Fruit fly (Drosophila melanogaster) whole organism, embryonic: ENCODE data around the gene CG14277.

Source experiments
- CG10209 ChIP-seq: fragments of 200-800 bp; sonication (Bioruptor generic); optimal IDR thresholded peaks from 3 replicates; lab custom pipeline; 2017; ENCODE audit warnings: missing biosample characterization, mild to moderate bottlenecking, missing genetic modification characterization, missing genetic modification reagents
- CG10565 ChIP-seq: fragments of 200-800 bp; sonication (Bioruptor generic); optimal IDR thresholded peaks from 3 replicates; lab custom pipeline; 2016; ENCODE audit warnings: missing biosample characterization, mild to moderate bottlenecking, missing genetic modification characterization
- CG11504 ChIP-seq: fragments of 200-800 bp; sonication (Bioruptor generic); optimal IDR thresholded peaks from 3 replicates; lab custom pipeline; 2019; ENCODE audit warnings: missing biosample characterization, mild to moderate bottlenecking, missing genetic modification characterization, moderate library complexity
- CG12391 ChIP-seq: fragments of 200-800 bp; sonication (Bioruptor generic); optimal IDR thresholded peaks from 3 replicates; lab custom pipeline; 2018; ENCODE audit warnings: missing biosample characterization, mild to moderate bottlenecking, missing genetic modification characterization, moderate library complexity
- CG15479 ChIP-seq: fragments of 200-800 bp; sonication (Bioruptor generic); optimal IDR thresholded peaks from 3 replicates; lab custom pipeline; 2019; ENCODE audit warnings: missing biosample characterization, mild to moderate bottlenecking, missing genetic modification characterization, moderate library complexity
- CG18476 ChIP-seq: fragments of 200-800 bp; sonication (Bioruptor generic); optimal IDR thresholded peaks from 2 replicates; lab custom pipeline; 2016; ENCODE audit warnings: missing biosample characterization, mild to moderate bottlenecking, missing genetic modification characterization
- CG18619 ChIP-seq: fragments of 200-800 bp; sonication (Bioruptor generic); optimal IDR thresholded peaks from 3 replicates; lab custom pipeline; 2017; ENCODE audit warnings: missing biosample characterization, mild to moderate bottlenecking, missing genetic modification characterization
- CG2120 ChIP-seq: fragments of 200-800 bp; sonication (Bioruptor generic); optimal IDR thresholded peaks from 3 replicates; lab custom pipeline; 2016; ENCODE audit warnings: missing biosample characterization, missing genetic modification characterization
- CG3065 ChIP-seq: fragments of 200-800 bp; sonication (Bioruptor generic); optimal IDR thresholded peaks from 2 replicates; lab custom pipeline; 2016; ENCODE audit warnings: missing biosample characterization, missing genetic modification characterization
- CG6254 ChIP-seq: fragments of 200-800 bp; sonication (Bioruptor generic); optimal IDR thresholded peaks from 3 replicates; lab custom pipeline; 2017; ENCODE audit warnings: mild to moderate bottlenecking, missing biosample characterization, missing genetic modification reagents, missing genetic modification characterization
- CG6765 ChIP-seq: fragments of 200-800 bp; sonication (Bioruptor generic); optimal IDR thresholded peaks from 3 replicates; lab custom pipeline; 2017; ENCODE audit warnings: missing biosample characterization, mild to moderate bottlenecking, missing genetic modification characterization
- CG7556 ChIP-seq: fragments of 200-800 bp; sonication (Bioruptor generic); optimal IDR thresholded peaks from 2 replicates; lab custom pipeline; 2017; ENCODE audit warnings: missing biosample characterization, mild to moderate bottlenecking, missing genetic modification characterization
- CHES-1-like ChIP-seq: fragments of 200-800 bp; sonication (Bioruptor generic); optimal IDR thresholded peaks from 2 replicates; lab custom pipeline; 2016; ENCODE audit warnings: missing biosample characterization, missing genetic modification characterization
- CoRest ChIP-seq: fragments of 200-800 bp; sonication (Bioruptor generic); optimal IDR thresholded peaks from 3 replicates; lab custom pipeline; 2018; ENCODE audit warnings: missing biosample characterization, mild to moderate bottlenecking, missing genetic modification characterization, moderate library complexity
- Gug ChIP-seq: fragments of 200-800 bp; sonication (Bioruptor generic); IDR thresholded peaks from 4 replicates; pipeline ENCODE4 v1.3.6; 2022; ENCODE audit warnings: missing biosample characterization, missing genetic modification characterization
- H2.0 ChIP-seq: fragments of 200-800 bp; sonication (Bioruptor generic); IDR thresholded peaks from 2 replicates; pipeline ENCODE4 v1.3.6; 2022; ENCODE audit warnings: missing biosample characterization, missing genetic modification characterization
- HLH3B ChIP-seq: fragments of 200-800 bp; sonication (Bioruptor generic); IDR thresholded peaks from 2 replicates; pipeline ENCODE4 v1.3.6; 2022; ENCODE audit warnings: missing biosample characterization, missing genetic modification characterization
- HLHmδ ChIP-seq: fragments of 200-800 bp; sonication (Bioruptor generic); optimal IDR thresholded peaks from 2 replicates; lab custom pipeline; 2018; ENCODE audit warnings: missing biosample characterization, mild to moderate bottlenecking, missing genetic modification characterization, moderate library complexity
- Hey ChIP-seq: fragments of 200-800 bp; sonication (Bioruptor generic); optimal IDR thresholded peaks from 3 replicates; lab custom pipeline; 2018; ENCODE audit warnings: missing biosample characterization, mild to moderate bottlenecking, missing genetic modification characterization
- Hr3 ChIP-seq: fragments of 200-800 bp; sonication (Bioruptor generic); optimal IDR thresholded peaks from 3 replicates; lab custom pipeline; 2016; ENCODE audit warnings: missing biosample characterization, missing genetic modification characterization
- Lim3 ChIP-seq: fragments of 200-800 bp; sonication (Bioruptor generic); IDR thresholded peaks from 2 replicates; pipeline ENCODE4 v1.3.6; 2022; ENCODE audit warnings: missing biosample characterization, missing genetic modification characterization
- Mad ChIP-seq: fragments of 200-800 bp; sonication (Bioruptor generic); optimal IDR thresholded peaks from 2 replicates; lab custom pipeline; 2016; ENCODE audit warnings: missing biosample characterization, missing genetic modification characterization
- Mrtf ChIP-seq: fragments of 200-800 bp; sonication (Bioruptor generic); IDR thresholded peaks from 3 replicates; pipeline ENCODE4 v1.3.6; 2022; ENCODE audit warnings: missing biosample characterization, missing genetic modification characterization
- Myb ChIP-seq: fragments of 200-800 bp; sonication (Bioruptor generic); optimal IDR thresholded peaks from 2 replicates; lab custom pipeline; 2016; ENCODE audit warnings: missing biosample characterization, missing genetic modification characterization
- NFAT ChIP-seq: fragments of 200-800 bp; sonication (Bioruptor generic); IDR thresholded peaks from 2 replicates; pipeline ENCODE4 v1.3.6; 2022; ENCODE audit warnings: missing biosample characterization, missing genetic modification characterization
- Oli ChIP-seq: fragments of 200-800 bp; sonication (Bioruptor generic); optimal IDR thresholded peaks from 2 replicates; lab custom pipeline; 2018; ENCODE audit warnings: missing biosample characterization, mild to moderate bottlenecking, missing genetic modification characterization, moderate library complexity
- Poxn ChIP-seq: fragments of 200-800 bp; sonication (Bioruptor generic); IDR thresholded peaks from 2 replicates; pipeline ENCODE4 v1.3.6; 2022; ENCODE audit warnings: missing biosample characterization, missing genetic modification characterization
- Sox100B ChIP-seq: fragments of 200-800 bp; sonication (Bioruptor generic); optimal IDR thresholded peaks from 3 replicates; lab custom pipeline; 2018; ENCODE audit warnings: missing biosample characterization, mild to moderate bottlenecking, missing genetic modification characterization
- Xbp1 ChIP-seq: fragments of 200-800 bp; sonication (Bioruptor generic); optimal IDR thresholded peaks from 3 replicates; lab custom pipeline; 2016; ENCODE audit warnings: missing biosample characterization, mild to moderate bottlenecking, missing genetic modification characterization
- al ChIP-seq: fragments of 200-800 bp; sonication (Bioruptor generic); IDR thresholded peaks from 2 replicates; pipeline ENCODE4 v1.3.6; 2022; ENCODE audit warnings: missing biosample characterization, missing genetic modification characterization
- ash1 ChIP-seq: fragments of 200-800 bp; sonication (Bioruptor generic); optimal IDR thresholded peaks from 2 replicates; lab custom pipeline; 2018; ENCODE audit warnings: missing biosample characterization, mild to moderate bottlenecking, missing genetic modification characterization
- bigmax ChIP-seq: fragments of 200-800 bp; sonication (Bioruptor generic); optimal IDR thresholded peaks from 2 replicates; lab custom pipeline; 2018; ENCODE audit warnings: missing biosample characterization, mild to moderate bottlenecking, missing genetic modification characterization
- ci ChIP-seq: fragments of 200-800 bp; sonication (Bioruptor generic); IDR thresholded peaks from 3 replicates; pipeline ENCODE4 v1.3.6; 2022; ENCODE audit warnings: missing biosample characterization, missing genetic modification characterization
- corto ChIP-seq: fragments of 200-800 bp; sonication (Bioruptor generic); optimal IDR thresholded peaks from 2 replicates; lab custom pipeline; 2016; ENCODE audit warnings: missing biosample characterization, mild to moderate bottlenecking, missing genetic modification characterization, moderate library complexity
- crol ChIP-seq: fragments of 200-800 bp; sonication (Bioruptor generic); IDR thresholded peaks from 2 replicates; pipeline ENCODE4 v1.3.6; 2022; ENCODE audit warnings: missing biosample characterization, missing genetic modification characterization
- dati ChIP-seq: fragments of 200-800 bp; sonication (Bioruptor generic); IDR thresholded peaks from 2 replicates; pipeline ENCODE4 v1.3.6; 2022; ENCODE audit warnings: missing biosample characterization, missing genetic modification characterization
- dmrt11E ChIP-seq: fragments of 200-800 bp; sonication (Bioruptor generic); optimal IDR thresholded peaks from 3 replicates; lab custom pipeline; 2018; ENCODE audit warnings: missing biosample characterization, mild to moderate bottlenecking, missing genetic modification characterization, moderate library complexity
- en ChIP-seq: fragments of 200-800 bp; sonication (Bioruptor generic); optimal IDR thresholded peaks from 2 replicates; lab custom pipeline; 2016; ENCODE audit warnings: missing biosample characterization, missing genetic modification characterization
- eyg ChIP-seq: fragments of 200-800 bp; sonication (Bioruptor generic); optimal IDR thresholded peaks from 3 replicates; lab custom pipeline; 2016; ENCODE audit warnings: missing biosample characterization, missing genetic modification characterization
- ftz-f1 ChIP-seq: fragments of 200-800 bp; sonication (Bioruptor generic); optimal IDR thresholded peaks from 2 replicates; lab custom pipeline; 2016; ENCODE audit warnings: missing biosample characterization, missing genetic modification characterization
- grau ChIP-seq: fragments of 200-800 bp; optimal IDR thresholded peaks from 3 replicates; lab custom pipeline; 2019; ENCODE audit warnings: missing biosample characterization, mild to moderate bottlenecking, missing genetic modification characterization, moderate library complexity
- gro ChIP-seq: fragments of 200-800 bp; sonication (Bioruptor generic); optimal IDR thresholded peaks from 2 replicates; lab custom pipeline; 2016; ENCODE audit warnings: missing biosample characterization, missing genetic modification characterization
- jing ChIP-seq: fragments of 200-800 bp; sonication (Bioruptor generic); optimal IDR thresholded peaks from 2 replicates; lab custom pipeline; 2018; ENCODE audit warnings: missing biosample characterization, mild to moderate bottlenecking, missing genetic modification characterization
- klu ChIP-seq: fragments of 200-800 bp; sonication (Bioruptor generic); IDR thresholded peaks from 2 replicates; pipeline ENCODE4 v1.3.6; 2022; ENCODE audit warnings: missing biosample characterization, missing genetic modification characterization
- mam ChIP-seq: fragments of 200-800 bp; sonication (Bioruptor generic); optimal IDR thresholded peaks from 3 replicates; lab custom pipeline; 2016; ENCODE audit warnings: missing biosample characterization, missing genetic modification characterization
- odd ChIP-seq: fragments of 200-800 bp; sonication (Bioruptor generic); optimal IDR thresholded peaks from 2 replicates; lab custom pipeline; 2017; ENCODE audit warnings: missing biosample characterization, mild to moderate bottlenecking, missing genetic modification characterization
- run ChIP-seq: fragments of 200-800 bp; sonication (Bioruptor generic); optimal IDR thresholded peaks from 3 replicates; lab custom pipeline; 2018; ENCODE audit warnings: missing biosample characterization, mild to moderate bottlenecking, missing genetic modification characterization
- sisA ChIP-seq: fragments of 200-800 bp; sonication (Bioruptor generic); IDR thresholded peaks from 2 replicates; pipeline ENCODE4 v1.3.6; 2022; ENCODE audit warnings: missing biosample characterization, missing genetic modification characterization
- sna ChIP-seq: fragments of 200-800 bp; sonication (Bioruptor generic); IDR thresholded peaks from 2 replicates; pipeline ENCODE4 v1.3.6; 2022; ENCODE audit warnings: missing biosample characterization, missing genetic modification characterization; ENCODE audit not compliant: partially characterized antibody
- tgo ChIP-seq: fragments of 200-800 bp; sonication (Bioruptor generic); IDR thresholded peaks from 3 replicates; pipeline ENCODE4 v1.3.6; 2022; ENCODE audit warnings: missing biosample characterization, missing genetic modification characterization
- vfl ChIP-seq: fragments of 200-800 bp; sonication (Bioruptor generic); optimal IDR thresholded peaks from 2 replicates; lab custom pipeline; 2016; ENCODE audit warnings: missing biosample characterization, missing genetic modification characterization
- zfh2 ChIP-seq: fragments of 200-800 bp; sonication (Bioruptor generic); optimal IDR thresholded peaks from 2 replicates; lab custom pipeline; 2016; ENCODE audit warnings: missing biosample characterization, missing genetic modification characterization

The CG14277 gene

dm6 chr2L:8266145-8266544 lies 23.9 kb downstream of the CG14277 start (continued):
- TF ChIP-seq NFAT (GFP tag; lab: Robert Waterston, UW) (no peak), bigmax (GFP tag; lab: Kevin White, UChicago) (no peak), crol (GFP tag; lab: Robert Waterston, UW) (no peak), CG10209 (peak; percentile 38), Hr3 (GFP tag; lab: Kevin White, UChicago) (peak; percentile 36), tgo (GFP tag; lab: Robert Waterston, UW) (peak; percentile 63; the same call in 2 of the 3 replicates), CG7556 (GFP tag; lab: Kevin White, UChicago) (peak; percentile 73), Mad (GFP tag; lab: Kevin White, UChicago) (no peak), mam (no peak), CG10565 (GFP tag; lab: Kevin White, UChicago) (no peak), CHES-1-like (GFP tag; lab: Kevin White, UChicago) (no peak), CG12391 (peak; percentile 73), odd (GFP tag; lab: Kevin White, UChicago) (peak; percentile 60), corto (GFP tag; lab: Kevin White, UChicago) (no peak), CG2120 (GFP tag; lab: Kevin White, UChicago) (no peak), Gug (GFP tag; lab: Robert Waterston, UW) (no peak), vfl (no peak), grau (tag; lab: Kevin White, UChicago) (peak; percentile 53), CG15479 (GFP tag; lab: Kevin White, UChicago) (no peak), Sox100B (GFP tag; lab: Kevin White, UChicago) (peak; percentile 77), CG6254 (peak; percentile 24), jing (GFP tag; lab: Kevin White, UChicago) (peak; percentile 31), CG6765 (peak; percentile 31), gro (GFP tag; lab: Kevin White, UChicago) (no peak), Oli (tag; lab: Kevin White, UChicago) (peak; percentile 70), CG3065 (GFP tag; lab: Kevin White, UChicago) (no peak), Poxn (GFP tag; lab: Robert Waterston, UW) (no peak), H2.0 (no peak), ci (GFP tag; lab: Robert Waterston, UW) (0 out of 3 replicates have a peak, but pooled peaks have one; percentile 7), dati (GFP tag; lab: Robert Waterston, UW) (no peak), ftz-f1 (no peak), HLH3B (GFP tag; lab: Robert Waterston, UW) (peak; percentile 54), run (tag; lab: Kevin White, UChicago) (peak; percentile 76), sisA (peak; percentile 42), Myb (GFP tag; lab: Kevin White, UChicago) (no peak), HLHmδ (GFP tag; lab: Kevin White, UChicago) (no peak), en (GFP tag; lab: Kevin White, UChicago) (no peak), al (GFP tag; lab: Robert Waterston, UW) (no peak), Xbp1 (peak; percentile 64), CG18476 (no peak), sna (GFP tag; lab: Robert Waterston, UW) (no peak), CG18619 (GFP tag; lab: Kevin White, UChicago) (peak; percentile 13), Lim3 (GFP tag; lab: Robert Waterston, UW) (peak; percentile 54; the same call in 1 of the 2 replicates), ash1 (GFP tag; lab: Kevin White, UChicago) (no peak), eyg (GFP tag; lab: Kevin White, UChicago) (no peak), zfh2 (GFP tag; lab: Kevin White, UChicago) (no peak), Mrtf (peak; percentile 51; the same call in 1 of the 3 replicates), CoRest (tag; lab: Kevin White, UChicago) (peak; percentile 72), CG11504 (tag; lab: Kevin White, UChicago) (peak; percentile 72), dmrt11E (no peak), klu (GFP tag; lab: Robert Waterston, UW) (0 out of 2 replicates have a peak, but pooled peaks have one; percentile 25), Hey (tag; lab: Kevin White, UChicago) (no peak)
